Worm (Caenorhabditis elegans) whole organism, young adult: ENCODE measurements around the gene F13H10.1.

Experiments used
- Y53G8AR.9 ChIP-seq: fragments of 200-800 bp; sonication (Bioruptor generic); conservative IDR thresholded peaks from 2 replicates; pipeline ENCODE4 v1.3.6; 2022; ENCODE audit warnings: missing genetic modification reagents, missing genetic modification characterization, missing compliant biosample characterization
- Y79H2A.3 ChIP-seq: fragments of 200-800 bp; sonication (Bioruptor generic); conservative IDR thresholded peaks from 2 replicates; pipeline ENCODE4 v1.3.6; 2022; ENCODE audit warnings: missing genetic modification reagents, missing genetic modification characterization, missing compliant biosample characterization
- athp-1 ChIP-seq: sonication (generic microtip); optimal IDR thresholded peaks from 2 replicates; lab custom pipeline; 2017; ENCODE audit warnings: mild to moderate bottlenecking, missing genetic modification characterization, missing compliant biosample characterization
- ceh-79 ChIP-seq: sonication (generic microtip); optimal IDR thresholded peaks from 2 replicates; lab custom pipeline; 2017; ENCODE audit warnings: mild to moderate bottlenecking, missing genetic modification characterization, missing compliant biosample characterization
- let-607 ChIP-seq, 2 experiments: fragments of 200-800 bp in 1 of 2; sonication (Bioruptor generic) in 1 of 2; sonication (generic microtip) in 1 of 2; optimal IDR thresholded peaks; 2 replicates each; lab custom pipeline; 2016 to 2018; ENCODE audit warnings: mild to moderate bottlenecking in 2 of 2, missing compliant biosample characterization in 2 of 2, missing genetic modification characterization in 2 of 2, moderate library complexity in 2 of 2, missing genotype in 1 of 2
- lin-35 ChIP-seq, 3 experiments: fragments of 150-350 bp in 2 of 3; sonication (generic microtip) in 1 of 3; optimal IDR thresholded peaks; 2 replicates each; lab custom pipeline; 2014 to 2018; ENCODE audit warnings: missing biosample characterization in 3 of 3, missing genetic modification characterization in 3 of 3, missing genetic modification reagents in 3 of 3
- lsy-27 ChIP-seq: sonication (generic microtip); optimal IDR thresholded peaks from 2 replicates; lab custom pipeline; 2017; ENCODE audit warnings: missing genetic modification characterization, mild to moderate bottlenecking, missing compliant biosample characterization, antibody characterized with exemption, missing genotype, borderline replicate concordance; ENCODE audit not compliant: insufficient read depth
- nhr-179 ChIP-seq: sonication (generic microtip); optimal IDR thresholded peaks from 2 replicates; lab custom pipeline; 2016; ENCODE audit warnings: mild to moderate bottlenecking, missing genetic modification characterization, missing compliant biosample characterization
- rcor-1 ChIP-seq: fragments of 200-800 bp; sonication (Bioruptor generic); IDR thresholded peaks from 2 replicates; pipeline ENCODE4 v1.3.6; 2022; ENCODE audit warnings: missing genetic modification reagents, missing genetic modification characterization, missing compliant biosample characterization
- sdz-38 ChIP-seq: sonication (generic microtip); optimal IDR thresholded peaks from 2 replicates; lab custom pipeline; 2016; ENCODE audit warnings: missing genotype, missing genetic modification characterization, missing compliant biosample characterization
- snpc-4 ChIP-seq, 5 experiments: fragments of 150-350 bp in 1 of 5; sonication (generic microtip) in 4 of 5; optimal IDR thresholded peaks; 2 replicates each; lab custom pipeline; 2014 to 2018; ENCODE audit warnings: missing genetic modification characterization in 5 of 5, missing biosample characterization in 3 of 5, antibody characterized with exemption in 2 of 5, mild to moderate bottlenecking in 2 of 5, missing compliant biosample characterization in 2 of 5, missing genotype in 2 of 5, moderate library complexity in 2 of 5, missing genetic modification reagents in 1 of 5
- somi-1 ChIP-seq: fragments of 200-800 bp; sonication (Bioruptor generic); optimal IDR thresholded peaks from 2 replicates; lab custom pipeline; 2018; ENCODE audit warnings: mild to moderate bottlenecking, missing genetic modification characterization, missing compliant biosample characterization
- ztf-26 ChIP-seq: sonication (generic microtip); optimal IDR thresholded peaks from 2 replicates; lab custom pipeline; 2017; ENCODE audit warnings: missing genetic modification characterization, missing compliant biosample characterization

ce11 chrIV:11006868-11007267 lies 2.5 kb downstream of the F13H10.1 start:
- TF ChIP-seq rcor-1 (GFP tag; lab: Robert Waterston, UW) (no peak), nhr-179 (tag; lab: Kevin White, UChicago) (no peak), snpc-4 (GFP tag; optimal IDR thresholded peaks at IDR 0.05; lab: Kevin White, UChicago) (no peak), snpc-4 (tag; optimal IDR thresholded peaks at IDR 0.05; lab: Kevin White, UChicago) (no peak), athp-1 (tag; lab: Kevin White, UChicago) (no peak), somi-1 (GFP tag; lab: Kevin White, UChicago) (no peak), ceh-79 (tag; lab: Kevin White, UChicago) (no peak), Y53G8AR.9 (GFP tag; lab: Robert Waterston, UW) (no peak), lin-35 (GFP tag; optimal IDR thresholded peaks at IDR 0.05; lab: Kevin White, UChicago) (no peak), lsy-27 (tag; lab: Kevin White, UChicago) (no peak), ztf-26 (tag; lab: Kevin White, UChicago) (no peak), let-607 (tag; optimal IDR thresholded peaks at IDR 0.05; lab: Kevin White, UChicago) (no peak), Y79H2A.3 (GFP tag; lab: Robert Waterston, UW) (no peak), sdz-38 (tag; lab: Kevin White, UChicago) (no peak)
